Worm (Caenorhabditis elegans) whole organism, L4 larva: Measurements from ENCODE around the gene clec-71.

ENCODE experiments used
- ama-1 ChIP-seq: fragments of 150-350 bp; optimal IDR thresholded peaks from 2 replicates; lab custom pipeline; 2014; ENCODE audit warnings: inconsistent platforms, mixed read lengths
- nhr-11 ChIP-seq: fragments of 150-350 bp; optimal IDR thresholded peaks from 2 replicates; lab custom pipeline; 2014; ENCODE audit warnings: missing biosample characterization, missing genetic modification characterization
- nhr-111 ChIP-seq: fragments of 200-800 bp; sonication (Bioruptor generic); optimal IDR thresholded peaks from 2 replicates; lab custom pipeline; 2018; ENCODE audit warnings: mild to moderate bottlenecking, missing genetic modification characterization, missing compliant biosample characterization
- unc-62 ChIP-seq, 3 experiments: fragments of 150-350 bp in 1 of 3; sonication (generic microtip); optimal IDR thresholded peaks in 2 of 3; peaks in 1 of 3; 1 replicate in 1 of 3; 2 replicates in 2 of 3; lab custom pipeline; 2014 to 2017; ENCODE audit warnings: missing biosample characterization in 3 of 3, missing genetic modification characterization in 3 of 3, missing genetic modification reagents in 3 of 3, missing genotype in 1 of 3

- TF ChIP-seq ama-1 (no peak), unc-62 (GFP tag; optimal IDR thresholded peaks at IDR 0.05 in 1 of 2; lab: Kevin White, UChicago) (no peak), unc-62 (tag; optimal IDR thresholded peaks at IDR 0.05; lab: Kevin White, UChicago) (no peak), nhr-11 (tag; lab: Kevin White, UChicago) (no peak), nhr-111 (GFP tag; lab: Kevin White, UChicago) (no peak)
These were observed 45.2 kb upstream of the clec-71 start, which contains the start of gene F56D6.9 for ce11 chrIV:3892027-3892426.
